Worm (Caenorhabditis elegans): Measurements from ENCODE around the gene srh-204.

DNA sequence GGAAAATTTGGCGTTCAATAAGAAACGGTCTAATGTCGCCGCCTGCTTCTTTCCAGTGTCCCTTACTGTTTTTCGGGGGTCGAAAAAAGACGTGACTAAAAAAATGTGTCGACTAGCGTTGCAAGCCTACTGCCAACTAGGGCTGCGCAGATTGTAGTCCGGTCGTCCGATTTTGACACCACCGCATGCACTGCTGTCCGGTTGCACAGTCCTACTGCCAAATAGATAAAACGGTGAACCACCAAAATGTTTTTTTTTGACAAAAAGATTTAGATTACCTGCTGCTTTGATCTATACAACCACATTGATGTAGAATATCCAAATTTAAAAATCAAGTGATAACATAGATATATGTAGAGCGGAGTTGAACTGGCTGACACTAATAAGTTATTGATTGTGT lies 8.2 kb upstream of the srh-204 start:
- TF ChIP-seq him-1 (tag; optimal IDR thresholded peaks at IDR 0.05) (no peak), dao-5 (tag; optimal IDR thresholded peaks at IDR 0.05) (no peak)

Data from whole organism, L4/young adult.